Worm (Caenorhabditis elegans): ENCODE results near the gene srx-9.

DNA sequence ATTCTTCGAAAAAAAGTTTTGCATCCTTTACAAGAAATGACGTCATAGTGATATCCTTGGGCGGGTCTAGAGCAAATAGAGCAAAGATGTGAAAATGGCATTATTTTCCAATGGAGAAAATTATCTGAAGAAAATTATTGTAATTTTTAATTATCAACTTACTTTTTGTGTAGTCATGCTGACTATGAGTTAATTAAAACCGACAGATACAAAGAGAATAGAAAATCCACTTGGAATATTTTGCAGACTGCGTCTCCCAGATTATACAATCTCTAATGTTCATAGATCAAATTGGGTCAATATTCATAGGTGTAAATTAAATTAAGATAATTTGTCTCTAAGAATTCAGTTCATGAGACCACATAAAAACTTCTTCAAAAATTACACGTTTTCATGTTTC lies 45.7 kb downstream of the srx-9 start, which contains the start of gene nhr-149:
- TF ChIP-seq pax-3 (tag; optimal IDR thresholded peaks at IDR 0.05) (no peak), fkh-10 (GFP tag; optimal IDR thresholded peaks at IDR 0.05) (no peak), lin-35 (GFP tag; optimal IDR thresholded peaks at IDR 0.05) (no peak), nhr-28 (tag; optimal IDR thresholded peaks at IDR 0.05) (no peak), unc-130 (tag; optimal IDR thresholded peaks at IDR 0.05) (no peak), nhr-12 (tag; optimal IDR thresholded peaks at IDR 0.05) (no peak), tbx-2 (tag; optimal IDR thresholded peaks at IDR 0.05) (no peak), nhr-77 (tag; optimal IDR thresholded peaks at IDR 0.05) (no peak), egl-13 (tag; optimal IDR thresholded peaks at IDR 0.05) (no peak), fkh-4 (tag; optimal IDR thresholded peaks at IDR 0.05; ENCODE audit: borderline replicate concordance) (no peak), elt-3 (tag; optimal IDR thresholded peaks at IDR 0.05) (no peak), lir-3 (tag; optimal IDR thresholded peaks at IDR 0.05; ENCODE audit: poor library complexity) (no peak)

Data from whole organism, L1 larva.